Worm (Caenorhabditis elegans) whole organism, young adult: ENCODE data around the gene nhr-146.

Experiments
- sdz-38 ChIP-seq: sonication (generic microtip); optimal IDR thresholded peaks from 2 replicates; lab custom pipeline; 2016; ENCODE audit warnings: missing genotype, missing genetic modification characterization, missing compliant biosample characterization
- snpc-1.1 ChIP-seq: sonication (generic microtip); optimal IDR thresholded peaks from 2 replicates; lab custom pipeline; 2017; ENCODE audit warnings: missing genetic modification characterization, mild to moderate bottlenecking, missing compliant biosample characterization, antibody characterized with exemption, moderate library complexity, missing genotype, missing genetic modification reagents; ENCODE audit not compliant: insufficient read depth

- TF ChIP-seq snpc-1.1 (tag; lab: Kevin White, UChicago) (no peak), sdz-38 (tag; lab: Kevin White, UChicago) (no peak)
Observed at ce11 chrIV:1655312-1655711, 28.7 kb downstream of the nhr-146 start.
